Worm (Caenorhabditis elegans) whole organism, L3 larva: ENCODE results near the gene K03H1.7.

Experiments
- nhr-25 ChIP-seq: sonication (generic microtip); optimal IDR thresholded peaks from 2 replicates; lab custom pipeline; 2017; ENCODE audit warnings: missing biosample characterization, missing genetic modification characterization
- ztf-11 ChIP-seq: fragments of 150-350 bp; optimal IDR thresholded peaks from 2 replicates; lab custom pipeline; 2014; ENCODE audit warnings: missing biosample characterization, missing genetic modification characterization

- TF ChIP-seq nhr-25 (tag; lab: Kevin White, UChicago): no peak
- TF ChIP-seq ztf-11: no peak
Measured at ce11 chrIII:9912501-9912900, 34.7 kb upstream of the K03H1.7 start.
